Fruit fly (Drosophila melanogaster): ENCODE data around the gene Oat.

The Oat gene

dm6 chr3L:19612172-19612571 is 37.5 kb downstream of the Oat start, which contains the start of the genes Lon and PIG-F (continued):
- TF ChIP-seq Aef1 (GFP tag; IDR thresholded peaks at IDR 0.05), result peak; percentile 99
- peak; percentile 99 for TF ChIP-seq CG3847 (GFP tag; IDR thresholded peaks at IDR 0.05)
- peak; percentile 99 for TF ChIP-seq CG18599 (GFP tag; optimal IDR thresholded peaks at IDR 0.05)
- TF ChIP-seq onecut (GFP tag; IDR thresholded peaks at IDR 0.05), result peak; percentile 96
- peak; percentile 97 for TF ChIP-seq CG2889 (GFP tag; IDR thresholded peaks at IDR 0.05)
- TF ChIP-seq Opbp (GFP tag; IDR thresholded peaks at IDR 0.05; ENCODE audit: partially characterized antibody), result no peak
- TF ChIP-seq nerfin-2 (GFP tag; IDR thresholded peaks at IDR 0.05; ENCODE audit: partially characterized antibody), result peak; percentile 79
- peak; percentile 58 for TF ChIP-seq CG7963 (GFP tag; IDR thresholded peaks at IDR 0.05; ENCODE audit: partially characterized antibody)
- TF ChIP-seq CG31365 (tag; optimal IDR thresholded peaks at IDR 0.05), result peak; percentile 79
- TF ChIP-seq CG13775 (GFP tag; optimal IDR thresholded peaks at IDR 0.05), result peak; percentile 100
- peak; percentile 98 for TF ChIP-seq Atf6 (GFP tag; IDR thresholded peaks at IDR 0.05)
- TF ChIP-seq Nf-YB (GFP tag; optimal IDR thresholded peaks at IDR 0.05), result peak; percentile 90
- TF ChIP-seq pan (optimal IDR thresholded peaks at IDR 0.05), result no peak
- TF ChIP-seq pan (GFP tag; optimal IDR thresholded peaks at IDR 0.05 in 1 of 2, IDR thresholded peaks at IDR 0.05 in 1 of 2), result peak in 1 of 2 experiments; percentile 99
- TF ChIP-seq CG17385 (GFP tag; optimal IDR thresholded peaks at IDR 0.05), result peak; percentile 98
- peak; percentile 95 for TF ChIP-seq Awh (GFP tag; IDR thresholded peaks at IDR 0.05)
- peak; percentile 93 for TF ChIP-seq CG12071 (GFP tag; optimal IDR thresholded peaks at IDR 0.05)
- TF ChIP-seq CG4424 (GFP tag; optimal IDR thresholded peaks at IDR 0.05), result peak; percentile 100
- TF ChIP-seq Side (GFP tag; optimal IDR thresholded peaks at IDR 0.05), result peak; percentile 97
- peak; percentile 100 for TF ChIP-seq CG10543 (GFP tag; optimal IDR thresholded peaks at IDR 0.05)
- TF ChIP-seq vvl (GFP tag; IDR thresholded peaks at IDR 0.05), result peak; percentile 99
- peak; percentile 98 for TF ChIP-seq CG14441 (GFP tag; IDR thresholded peaks at IDR 0.05)
- TF ChIP-seq CG13123 (GFP tag; optimal IDR thresholded peaks at IDR 0.05), result peak; percentile 98
- TF ChIP-seq Poxn (GFP tag; IDR thresholded peaks at IDR 0.05), result peak; percentile 97
- peak; percentile 99 for TF ChIP-seq CG1529 (GFP tag; optimal IDR thresholded peaks at IDR 0.05)
- TF ChIP-seq aop (GFP tag; IDR thresholded peaks at IDR 0.05), result peak; percentile 59; the same call in 1 of the 2 replicates
- peak; percentile 91 for TF ChIP-seq CG17802 (tag; optimal IDR thresholded peaks at IDR 0.05)
- TF ChIP-seq ken (GFP tag; IDR thresholded peaks at IDR 0.05), result peak; percentile 98
- peak; percentile 99 for TF ChIP-seq Usf (GFP tag; optimal IDR thresholded peaks at IDR 0.05)
- peak; percentile 99 for TF ChIP-seq Fer3 (tag; optimal IDR thresholded peaks at IDR 0.05)
- TF ChIP-seq CG2712 (tag; optimal IDR thresholded peaks at IDR 0.05), result peak; percentile 99
- peak; percentile 91 for TF ChIP-seq CG15073 (GFP tag; optimal IDR thresholded peaks at IDR 0.05)
- TF ChIP-seq CG3407 (GFP tag; optimal IDR thresholded peaks at IDR 0.05), result peak; percentile 98
- TF ChIP-seq B-H2 (GFP tag; optimal IDR thresholded peaks at IDR 0.05), result peak; percentile 99
- TF ChIP-seq luna (GFP tag; optimal IDR thresholded peaks at IDR 0.05), result peak; percentile 95
- peak; percentile 99 for TF ChIP-seq CG10147 (GFP tag; optimal IDR thresholded peaks at IDR 0.05)
- peak; percentile 99 for TF ChIP-seq vfl (GFP tag; optimal IDR thresholded peaks at IDR 0.05)
- TF ChIP-seq CG16779 (GFP tag; IDR thresholded peaks at IDR 0.05), result peak; percentile 93
- peak; percentile 99 for TF ChIP-seq CG6813 (GFP tag; optimal IDR thresholded peaks at IDR 0.05)
- peak; percentile 98 for TF ChIP-seq Optix (GFP tag; IDR thresholded peaks at IDR 0.05)
- peak; percentile 98 for TF ChIP-seq ttk (GFP tag; IDR thresholded peaks at IDR 0.05)
- TF ChIP-seq HmgD (GFP tag; optimal IDR thresholded peaks at IDR 0.05), result peak; percentile 97
- peak; percentile 22 for TF ChIP-seq MESR4 (GFP tag; optimal IDR thresholded peaks at IDR 0.05)
- TF ChIP-seq Chrac-16 (GFP tag; optimal IDR thresholded peaks at IDR 0.05), result peak; percentile 100
- TF ChIP-seq CG12155 (GFP tag; optimal IDR thresholded peaks at IDR 0.05), result peak; percentile 98
- peak; percentile 98 for TF ChIP-seq esg (GFP tag; conservative IDR thresholded peaks at IDR 0.05)
- TF ChIP-seq CG4404 (GFP tag; IDR thresholded peaks at IDR 0.05), result peak; percentile 99
- peak; percentile 98 for TF ChIP-seq CG13894 (tag; optimal IDR thresholded peaks at IDR 0.05)
- peak; percentile 63; the same call in 1 of the 3 replicates for TF ChIP-seq hb (GFP tag; IDR thresholded peaks at IDR 0.05; ENCODE audit: partially characterized antibody)
- peak in 1 of 3 experiments; percentile 99 for TF ChIP-seq lola (GFP tag; optimal IDR thresholded peaks at IDR 0.05)
- peak; percentile 99 for TF ChIP-seq tgo (GFP tag; IDR thresholded peaks at IDR 0.05)

Measured in whole organism, embryonic.